Fruit fly (Drosophila melanogaster) Kc167 (cell line): Measurements from ENCODE around the gene Nha2.

Source experiments
- Myc ChIP-seq: fragments of >200 bp; optimal IDR thresholded peaks from 2 replicates; lab custom pipeline; 2017; ENCODE audit warnings: missing external identifiers
- Sin3A ChIP-seq: fragments of >200 bp; optimal IDR thresholded peaks from 2 replicates; lab custom pipeline; 2018; ENCODE audit warnings: missing external identifiers
- h ChIP-seq: fragments of >200 bp; optimal IDR thresholded peaks from 3 replicates; lab custom pipeline; 2018; ENCODE audit warnings: missing external identifiers
- psq ChIP-seq: fragments of >200 bp; optimal IDR thresholded peaks from 2 replicates; lab custom pipeline; 2017; ENCODE audit warnings: missing external identifiers
- ttk ChIP-seq: sonication (Bioruptor generic); optimal IDR thresholded peaks from 2 replicates; lab custom pipeline; 2017; ENCODE audit warnings: missing external identifiers

DNA sequence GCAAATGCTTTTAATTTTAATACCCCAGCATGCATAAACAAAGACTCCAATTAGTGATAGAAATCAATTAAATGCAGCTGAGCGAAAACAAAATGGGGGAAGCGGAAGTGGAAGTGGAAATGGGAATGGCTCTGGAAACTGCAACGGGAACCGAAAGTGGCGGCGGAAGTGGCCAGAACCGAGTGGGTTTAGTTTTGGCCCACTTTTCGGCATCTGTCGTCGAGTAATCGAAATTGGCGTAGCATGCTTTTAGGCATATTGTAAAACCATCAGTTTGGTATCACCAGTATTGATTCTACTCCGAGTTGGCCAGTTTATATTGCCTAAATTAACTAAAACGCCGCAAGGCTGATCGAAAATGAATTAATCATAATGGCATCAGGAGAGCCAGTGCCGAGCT is 5.8 kb upstream of the Nha2 start:
- TF ChIP-seq h (no peak), ttk (lab: Kevin White, UChicago) (no peak), Sin3A (lab: Kevin White, UChicago) (no peak), psq (lab: Kevin White, UChicago) (no peak), Myc (lab: Kevin White, UChicago) (no peak)
